Worm (Caenorhabditis elegans): ENCODE measurements around the gene srd-63.
A peak's percentile ranks its signal among the peaks of the same experiment; 100 is the strongest.

srd-63 gene

DNA sequence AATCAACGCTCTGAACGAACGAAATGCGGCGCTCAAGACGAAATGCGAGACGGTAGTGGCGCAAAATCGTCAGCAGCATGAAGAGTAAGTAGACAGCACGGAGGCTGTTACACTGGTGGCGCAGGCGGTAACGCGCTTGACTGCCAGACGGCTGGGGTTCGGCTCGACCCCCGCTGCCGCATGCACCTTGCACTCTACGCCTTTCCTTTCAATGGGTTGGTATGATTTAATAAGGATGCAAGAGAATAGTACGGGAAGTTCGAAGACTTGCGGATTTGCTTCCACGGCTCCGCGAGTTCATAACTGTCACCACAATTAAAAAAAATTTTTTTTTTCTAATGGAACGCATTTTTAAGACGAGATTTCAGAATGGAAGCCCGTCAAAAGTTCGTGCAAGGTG, 23.6 kb downstream of the srd-63 start (continued):
- TF ChIP-seq aly-2 (tag; optimal IDR thresholded peaks at IDR 0.05), result no peak
- peak; percentile 74 for TF ChIP-seq nhr-48 (tag; optimal IDR thresholded peaks at IDR 0.05)
- TF ChIP-seq ZK546.5 (tag; optimal IDR thresholded peaks at IDR 0.05), result no peak
- TF ChIP-seq mxl-2 (GFP tag; conservative IDR thresholded peaks at IDR 0.05), result peak; percentile 72; the same call in 1 of the 2 replicates
- TF ChIP-seq daf-12 (tag; optimal IDR thresholded peaks at IDR 0.05), result no peak
- peak; percentile 79 for TF ChIP-seq Y5F2A.4 (GFP tag; optimal IDR thresholded peaks at IDR 0.05)
- peak; percentile 76 for TF ChIP-seq mdt-29 (GFP tag; IDR thresholded peaks at IDR 0.05)
- peak; percentile 82 for TF ChIP-seq Y75B8A.6 (GFP tag; IDR thresholded peaks at IDR 0.05)
- peak in 1 of 2 experiments; percentile 68 for TF ChIP-seq lsy-2 (tag; optimal IDR thresholded peaks at IDR 0.05)
- TF ChIP-seq rbr-2 (tag; optimal IDR thresholded peaks at IDR 0.05), result peak; percentile 76
- TF ChIP-seq dmd-9 (GFP tag; IDR thresholded peaks at IDR 0.05), result peak; percentile 75
- peak; percentile 74 for TF ChIP-seq duxl-1 (tag; optimal IDR thresholded peaks at IDR 0.05; ENCODE audit: poor library complexity)
- TF ChIP-seq Y48G9A.11 (GFP tag; IDR thresholded peaks at IDR 0.05), result peak; percentile 80
- no peak for TF ChIP-seq ceh-82 (tag; optimal IDR thresholded peaks at IDR 0.05)
- no peak for TF ChIP-seq nhr-237 (tag; optimal IDR thresholded peaks at IDR 0.05)
- TF ChIP-seq lin-38 (GFP tag; IDR thresholded peaks at IDR 0.05), result peak; percentile 84
- peak; percentile 90 for TF ChIP-seq vab-7 (GFP tag; IDR thresholded peaks at IDR 0.05)
- peak in 1 of 2 experiments; percentile 10 for TF ChIP-seq mdl-1 (tag; optimal IDR thresholded peaks at IDR 0.05)
- peak; percentile 85 for TF ChIP-seq ceh-20 (GFP tag; IDR thresholded peaks at IDR 0.05)

DNA sequence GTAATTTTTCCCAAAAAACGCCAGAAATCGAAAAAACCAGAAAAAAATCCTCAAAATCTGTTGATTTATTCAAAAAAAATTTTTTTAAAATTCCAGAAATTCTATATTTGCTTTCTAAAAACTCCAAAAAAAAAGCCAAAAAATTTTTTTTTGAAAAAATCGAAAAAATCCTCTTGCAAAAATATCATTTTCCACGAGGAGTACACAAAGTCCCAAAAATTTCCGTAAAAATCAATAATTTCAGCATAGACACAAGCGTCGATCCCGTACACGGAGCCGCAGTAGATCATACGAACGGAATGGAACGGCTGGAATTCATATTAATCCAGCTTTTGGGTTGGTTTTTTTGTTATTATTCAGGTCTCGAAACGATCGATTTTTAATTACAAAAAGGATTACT, 25.5 kb downstream of the srd-63 start:
- TF ChIP-seq F49E8.2 (tag; optimal IDR thresholded peaks at IDR 0.05; ENCODE audit: borderline replicate concordance), result no peak
- no peak for TF ChIP-seq nhr-102 (tag; optimal IDR thresholded peaks at IDR 0.05)
- no peak for TF ChIP-seq skn-1 (tag; optimal IDR thresholded peaks at IDR 0.05)
- TF ChIP-seq tra-1 (GFP tag; IDR thresholded peaks at IDR 0.05), result no peak
- no peak for TF ChIP-seq ceh-44 (GFP tag; IDR thresholded peaks at IDR 0.05)
- no peak for TF ChIP-seq T26A8.4 (GFP tag; IDR thresholded peaks at IDR 0.05)
- no peak for TF ChIP-seq lir-3 (tag; optimal IDR thresholded peaks at IDR 0.05)
- TF ChIP-seq dmd-9 (GFP tag; IDR thresholded peaks at IDR 0.05), result no peak
- TF ChIP-seq ces-1 (GFP tag; optimal IDR thresholded peaks at IDR 0.05), result no peak
- no peak for TF ChIP-seq pqm-1 (tag; optimal IDR thresholded peaks at IDR 0.05)
- TF ChIP-seq mep-1 (tag; optimal IDR thresholded peaks at IDR 0.05), result no peak
- no peak for TF ChIP-seq nhr-41 (GFP tag; IDR thresholded peaks at IDR 0.05)
- TF ChIP-seq mes-2 (tag; optimal IDR thresholded peaks at IDR 0.05; ENCODE audit: poor library complexity, severe bottlenecking), result no peak

DNA sequence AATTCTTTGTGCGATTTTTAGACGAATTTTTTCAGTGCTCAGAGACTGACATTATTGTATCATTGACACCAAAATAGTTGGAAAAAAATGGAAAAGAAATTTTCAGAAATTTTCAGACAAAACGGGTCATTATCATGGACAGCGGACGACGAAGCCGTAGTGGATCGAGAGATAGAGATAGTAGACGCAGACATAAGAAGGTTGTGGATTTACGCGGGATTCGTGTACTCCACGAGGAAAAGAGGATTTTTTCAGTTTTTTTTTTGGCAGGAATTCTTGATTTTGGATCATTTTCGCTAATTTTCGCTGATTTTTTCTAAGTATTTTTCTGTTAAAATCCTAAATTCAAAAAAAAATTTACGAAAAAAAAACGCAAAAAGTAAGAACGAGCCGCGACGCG, 26.1 kb downstream of the srd-63 start, which contains the start of gene W08G11.3:
W08G11.3 (plus strand) TSS at position 107 of the 400 bp plus-strand sequence.
- TF ChIP-seq aha-1 (tag) (peak; percentile 36), ceh-62 (tag; optimal IDR thresholded peaks at IDR 0.05) (no peak), egl-27 (tag; optimal IDR thresholded peaks at IDR 0.05) (no peak), R02D3.7 (tag; optimal IDR thresholded peaks at IDR 0.05) (peak; percentile 37), dve-1 (tag; optimal IDR thresholded peaks at IDR 0.05; ENCODE audit: insufficient read depth) (peak; percentile 11), mdt-29 (GFP tag; IDR thresholded peaks at IDR 0.05) (0 out of 2 replicates have a peak, but pooled peaks have one; percentile 29), ama-1 (optimal IDR thresholded peaks at IDR 0.05) (peak; percentile 55), snpc-1.2 (GFP tag; IDR thresholded peaks at IDR 0.05) (no peak), fos-1 (tag; optimal IDR thresholded peaks at IDR 0.05) (no peak), F10B5.3 (tag; optimal IDR thresholded peaks at IDR 0.05) (peak; percentile 25), lin-38 (GFP tag; IDR thresholded peaks at IDR 0.05) (0 out of 2 replicates have a peak, but pooled peaks have one; percentile 9), nhr-48 (tag; optimal IDR thresholded peaks at IDR 0.05) (no peak), nhr-6 (tag; optimal IDR thresholded peaks at IDR 0.05) (no peak), T26A8.4 (GFP tag; IDR thresholded peaks at IDR 0.05) (peak; percentile 58; the same call in 1 of the 2 replicates)
